Fruit fly (Drosophila melanogaster) S2 (cell line): Measurements from ENCODE around the gene hiro.

Experiments
- CG8478 ChIP-seq: fragments of >200 bp; optimal IDR thresholded peaks from 2 replicates; lab custom pipeline; 2018
- CTCF ChIP-seq, 2 experiments: fragments of >200 bp; optimal IDR thresholded peaks; 2 replicates each; lab custom pipeline; 2018

DNA sequence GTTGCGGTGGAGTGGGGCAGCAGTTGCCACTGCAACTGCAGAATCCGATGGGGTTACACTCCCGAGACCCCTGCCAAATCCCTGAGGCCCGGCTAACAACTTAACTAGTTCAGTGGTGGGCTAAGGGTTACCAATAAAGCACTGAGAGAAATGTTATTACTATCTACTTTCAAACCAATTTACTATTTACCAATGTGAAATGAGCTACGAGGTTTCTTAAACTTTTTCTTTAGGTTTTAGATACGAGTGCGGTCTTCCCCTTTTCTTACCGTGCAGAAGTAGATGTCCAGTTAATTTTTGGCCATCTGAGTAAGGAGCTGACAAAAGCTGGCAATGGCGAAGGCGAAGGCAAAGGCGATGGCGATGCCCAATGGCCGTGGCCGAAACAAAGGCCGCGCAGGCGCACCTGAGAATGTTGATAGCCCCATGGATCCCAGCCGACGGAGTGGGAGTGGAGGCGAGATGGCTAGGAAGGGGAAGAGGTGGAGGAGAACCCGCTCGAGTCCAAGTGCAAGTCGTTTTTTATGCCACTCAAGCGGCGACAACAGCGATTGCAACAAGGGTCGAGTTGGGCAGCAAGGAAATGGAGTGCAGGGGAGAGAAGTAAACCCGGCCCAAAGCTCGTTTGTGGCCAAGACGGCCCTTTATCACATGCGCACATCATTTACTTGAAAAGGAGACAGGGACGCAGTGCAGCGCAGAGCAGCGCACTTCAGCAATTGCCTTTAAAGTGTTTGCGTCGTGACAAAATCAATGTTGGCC is 27.3 kb downstream of the hiro start:
- TF ChIP-seq CG8478 (lab: Kevin White, UChicago) (no peak), CTCF (optimal IDR thresholded peaks at IDR 0.05; lab: Kevin White, UChicago) (no peak)
